Worm (Caenorhabditis elegans): Measurements from ENCODE around the gene cpg-9.

cpg-9 gene

DNA sequence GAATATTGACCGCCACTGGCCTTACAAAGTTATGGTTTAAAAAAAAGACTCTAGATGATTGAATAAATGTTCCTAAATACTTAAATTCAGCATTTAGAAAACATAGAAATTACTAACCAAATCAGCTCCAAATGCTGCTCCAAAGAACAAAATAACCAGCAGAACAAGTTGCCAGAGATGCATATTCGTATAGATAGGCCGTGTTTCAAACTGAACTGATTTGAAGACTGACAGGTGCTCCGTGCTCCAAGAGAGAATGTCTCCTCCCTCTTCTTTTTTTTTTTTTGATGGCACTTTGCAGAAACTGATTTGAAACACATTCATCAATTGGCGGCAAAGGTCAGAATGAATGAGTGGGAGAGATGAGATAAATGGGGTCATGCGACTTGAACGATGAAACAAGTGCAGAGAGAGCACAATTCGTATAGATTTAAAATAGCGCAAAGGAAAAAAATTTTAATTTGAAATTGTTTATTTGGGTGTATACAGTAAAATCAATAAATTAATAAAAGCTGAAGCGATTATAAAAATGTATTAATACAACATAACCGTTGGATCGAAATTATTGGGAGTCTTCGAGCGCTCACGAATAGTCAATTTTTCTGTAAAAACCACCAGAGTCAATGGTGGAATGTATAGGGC is at the start of gene cpg-9:
Gene cpg-9, minus strand, starts transcription at position 592 of the 642 bp plus-strand sequence.
- no peak for TF ChIP-seq unc-62 (GFP tag; optimal IDR thresholded peaks at IDR 0.05)

ce11 chrIV:3101208-3101607 is 31.2 kb upstream of the cpg-9 start:
- TF ChIP-seq unc-62 (GFP tag; optimal IDR thresholded peaks at IDR 0.05) = no peak

- no peak for TF ChIP-seq unc-62 (GFP tag; optimal IDR thresholded peaks at IDR 0.05)
Observed at ce11 chrIV:3097019-3097418, 27.0 kb upstream of the cpg-9 start.

DNA sequence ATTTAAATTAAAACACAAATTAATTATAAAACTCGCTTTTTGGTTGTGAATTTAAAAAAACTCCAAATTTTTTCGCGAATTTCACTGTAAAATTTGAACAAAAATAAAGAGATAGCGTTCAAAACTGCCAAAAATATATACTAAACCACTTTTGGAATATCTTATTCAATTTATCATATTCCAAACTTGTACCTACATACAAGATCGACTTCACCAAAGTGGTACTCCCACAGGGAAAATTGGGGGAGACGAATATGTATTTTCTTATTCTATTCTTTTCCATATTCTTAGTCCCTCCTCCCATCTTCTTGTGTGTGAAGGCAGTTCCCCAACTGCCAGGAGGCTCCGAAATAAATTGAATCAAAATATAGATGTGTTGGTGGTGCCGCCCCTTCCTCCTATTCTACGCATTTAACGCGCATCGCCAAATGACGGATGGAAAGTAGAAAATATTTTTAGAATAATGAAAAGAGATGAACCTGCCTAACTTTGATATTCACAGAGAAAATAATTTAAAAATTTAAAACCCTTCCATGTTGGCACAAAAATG is 26.1 kb upstream of the cpg-9 start:
- TF ChIP-seq unc-62 (GFP tag; optimal IDR thresholded peaks at IDR 0.05) = no peak

- no peak for TF ChIP-seq unc-62 (GFP tag; optimal IDR thresholded peaks at IDR 0.05)
Observed at ce11 chrIV:3092978-3093377, 23.0 kb upstream of the cpg-9 start.

DNA sequence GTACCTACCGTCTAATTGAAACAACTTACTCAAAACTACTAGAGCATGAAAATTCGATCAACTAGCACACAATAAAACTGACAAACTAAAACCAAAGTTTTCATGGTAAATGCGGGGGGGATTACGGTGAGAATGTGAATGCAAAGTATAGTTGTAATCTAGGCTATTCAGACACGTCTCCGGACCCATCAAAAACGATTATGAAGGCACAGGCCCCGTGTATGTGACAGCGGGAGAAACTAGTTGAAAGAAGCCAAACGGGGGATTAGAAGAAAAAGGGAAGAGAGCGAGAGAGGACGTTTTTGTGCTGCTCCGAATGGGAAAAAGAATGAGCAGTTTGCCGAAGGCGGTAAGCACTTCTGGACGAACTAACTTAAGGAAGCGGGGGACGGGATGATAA is 21.1 kb upstream of the cpg-9 start:
- no peak for TF ChIP-seq unc-62 (GFP tag; optimal IDR thresholded peaks at IDR 0.05)

DNA sequence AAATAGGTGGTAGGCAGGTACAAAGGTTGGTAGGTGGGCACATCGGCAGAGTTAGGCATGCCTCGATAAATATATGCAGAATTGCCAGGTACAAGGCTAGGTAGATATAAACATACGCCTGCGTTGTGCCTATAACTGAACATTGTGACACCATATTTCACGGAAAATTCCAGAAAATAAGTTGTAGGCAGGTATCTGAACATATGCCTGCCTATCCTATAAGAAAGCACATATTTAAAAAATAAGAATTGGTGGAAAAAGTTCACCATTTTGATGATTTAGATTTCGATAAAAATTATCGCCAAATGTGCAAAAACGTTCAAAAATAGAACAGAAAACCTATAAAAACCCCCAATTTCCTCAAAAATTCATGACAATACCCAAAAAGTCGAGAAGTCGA is 19.6 kb upstream of the cpg-9 start:
- no peak for TF ChIP-seq unc-62 (GFP tag; optimal IDR thresholded peaks at IDR 0.05)

DNA sequence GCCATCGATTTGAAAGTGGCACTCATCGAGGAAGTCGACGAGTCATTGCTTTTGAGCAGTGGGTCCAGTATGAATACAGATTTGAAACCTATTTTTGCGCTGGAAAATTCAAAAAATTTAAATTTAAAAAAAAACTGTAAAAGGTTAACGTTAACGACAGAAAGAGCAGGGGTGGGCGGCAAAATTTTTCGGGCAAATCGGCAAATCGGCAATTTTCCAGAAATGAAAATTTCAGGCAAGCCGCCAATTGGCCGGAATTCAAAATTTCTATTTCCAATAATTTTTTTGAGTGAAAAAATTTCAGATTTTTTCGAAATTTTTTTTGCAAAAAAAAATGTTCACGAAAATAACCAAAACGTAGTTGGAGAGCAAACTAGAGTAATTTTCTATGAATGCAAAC is 16.8 kb upstream of the cpg-9 start, which contains the start of gene Y67D8C.9:
Gene Y67D8C.9, minus strand, starts transcription at position 101 of the 400 bp plus-strand sequence.
- TF ChIP-seq unc-62 (GFP tag; optimal IDR thresholded peaks at IDR 0.05) = no peak

DNA sequence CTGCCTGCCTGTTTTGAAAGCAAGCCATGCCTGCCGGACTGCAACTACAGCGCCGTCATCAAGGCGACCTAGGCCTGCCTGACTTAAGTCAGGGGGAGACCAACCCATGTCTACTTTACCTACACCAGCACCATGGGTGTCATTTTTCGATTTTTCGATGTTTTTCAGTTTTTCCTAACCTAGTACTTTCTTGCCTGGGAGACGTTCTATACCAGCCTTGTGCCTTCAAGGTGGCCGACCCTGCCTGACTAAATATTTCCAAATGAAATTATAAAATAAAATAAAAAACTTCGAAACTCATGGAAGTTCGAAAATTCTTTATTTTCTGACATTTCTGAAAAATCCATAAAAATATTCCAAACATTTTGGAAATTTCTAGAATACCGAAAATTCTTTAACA is 6.8 kb upstream of the cpg-9 start:
- no peak for TF ChIP-seq unc-62 (GFP tag; optimal IDR thresholded peaks at IDR 0.05)

DNA sequence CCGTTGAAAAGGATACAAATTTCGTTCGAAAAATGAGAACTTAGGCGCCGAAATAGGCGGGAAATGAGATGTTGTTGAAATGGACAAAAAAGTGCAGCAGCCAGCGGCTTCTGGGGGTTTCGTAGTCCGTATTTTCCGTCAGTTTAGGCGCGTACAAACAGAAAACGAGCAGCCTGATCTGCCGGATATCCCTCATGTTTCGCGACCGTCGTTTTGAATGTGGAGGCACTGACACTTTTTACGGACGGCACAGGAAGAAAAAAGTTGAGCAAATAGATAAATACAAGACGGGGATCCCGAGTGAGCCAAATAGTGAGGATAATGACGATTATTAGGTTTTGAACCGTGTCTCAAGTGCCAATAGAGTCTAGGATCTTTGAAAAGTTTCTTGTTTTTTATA is 6.2 kb upstream of the cpg-9 start, which contains the start of gene Y67D8C.22:
Gene Y67D8C.22, minus strand, starts transcription at position 101 of the 400 bp plus-strand sequence.
- no peak for TF ChIP-seq unc-62 (GFP tag; optimal IDR thresholded peaks at IDR 0.05)

DNA sequence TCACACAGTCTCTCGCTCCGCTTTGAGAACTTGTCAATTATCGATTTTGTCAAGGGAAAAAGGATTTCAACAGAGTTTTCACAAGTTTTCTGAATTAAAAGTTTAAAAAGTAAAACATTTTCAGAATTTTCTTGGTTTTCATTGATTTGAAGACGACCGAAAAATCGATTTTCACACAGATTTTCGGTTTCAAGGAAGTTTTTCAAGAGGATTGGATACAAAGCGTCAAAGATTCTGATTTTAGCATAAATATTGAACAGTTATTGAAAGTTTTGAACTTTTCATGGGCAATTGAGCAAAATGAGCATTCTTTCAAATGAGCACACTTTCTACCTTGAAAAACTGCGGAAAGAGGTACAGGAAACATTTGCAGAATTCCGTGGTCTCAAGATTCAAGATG is 2.0 kb upstream of the cpg-9 start, which contains the start of gene Y67D8C.2:
Gene Y67D8C.2, plus strand, starts transcription at position 301 of the 400 bp plus-strand sequence.
- TF ChIP-seq unc-62 (GFP tag; optimal IDR thresholded peaks at IDR 0.05) = no peak

DNA sequence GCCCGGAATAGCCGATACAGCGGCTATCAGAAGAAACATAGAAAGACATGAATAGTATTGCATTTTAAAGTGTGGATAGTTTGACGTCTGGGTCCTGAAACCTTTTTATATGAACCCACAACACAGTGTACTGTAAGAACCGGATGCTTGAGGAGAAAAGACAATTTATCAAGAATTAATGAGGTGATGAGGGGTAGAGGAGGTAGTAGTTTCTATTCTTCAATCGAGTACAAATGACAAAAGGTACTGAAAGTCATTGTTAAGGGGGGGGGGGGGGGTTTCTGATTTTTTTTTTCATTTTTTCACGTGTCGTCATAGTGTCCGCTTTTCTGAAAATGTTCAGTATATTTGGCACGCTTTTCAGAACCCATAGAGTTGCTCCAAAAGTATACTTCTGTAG is 3.2 kb downstream of the cpg-9 start, which contains the start of gene Y67D8C.7:
Gene Y67D8C.7, minus strand, starts transcription at position 101 of the 400 bp plus-strand sequence.
- no peak for TF ChIP-seq unc-62 (GFP tag; optimal IDR thresholded peaks at IDR 0.05)

DNA sequence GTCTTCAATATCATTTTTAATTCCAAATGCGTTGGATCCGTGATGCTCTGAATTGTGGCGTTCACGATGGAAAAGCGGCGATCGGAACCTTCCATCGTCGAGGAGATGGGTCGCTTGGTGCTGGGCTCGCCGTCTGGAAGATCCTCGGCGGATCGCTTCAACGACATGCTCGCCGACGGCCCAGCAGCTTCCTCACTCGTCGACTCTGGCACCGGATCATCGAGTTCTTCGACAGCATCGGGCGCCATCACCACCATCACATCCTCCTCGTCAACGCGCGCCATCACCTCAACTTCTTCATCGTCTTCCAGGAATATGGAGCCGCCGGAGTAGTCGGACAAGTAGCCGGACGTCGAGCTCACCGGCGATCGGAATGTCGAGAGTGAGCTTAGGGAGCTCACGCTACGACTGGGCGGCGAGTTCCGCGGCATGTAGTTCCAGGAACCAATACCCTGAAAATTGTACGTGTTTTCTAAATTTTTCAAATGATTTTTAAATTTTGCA is 7.0 kb downstream of the cpg-9 start, which contains the start of gene Y67D8C.6:
Gene Y67D8C.6, minus strand, starts transcription at position 454 of the 504 bp plus-strand sequence.
- TF ChIP-seq unc-62 (GFP tag; optimal IDR thresholded peaks at IDR 0.05) = no peak

DNA sequence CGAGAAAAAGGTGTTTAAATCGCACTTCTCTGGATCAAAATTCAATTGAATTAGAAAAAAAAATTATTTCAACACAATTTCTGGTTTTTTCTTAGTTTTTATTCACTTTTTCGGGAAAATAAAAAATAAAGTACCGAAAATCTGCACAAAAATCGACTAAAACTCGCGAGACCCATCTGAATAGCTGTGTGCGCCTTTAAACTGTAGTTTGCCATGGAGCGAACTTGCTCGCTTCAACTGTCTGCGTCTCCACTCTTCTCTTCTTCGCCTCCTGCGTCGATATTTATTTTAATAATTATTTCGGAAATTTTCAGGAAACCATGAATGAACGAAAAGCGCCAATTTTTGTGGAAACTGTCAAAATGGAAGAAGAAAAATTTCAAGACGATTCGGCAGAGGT is 14.2 kb downstream of the cpg-9 start:
- no peak for TF ChIP-seq unc-62 (GFP tag; optimal IDR thresholded peaks at IDR 0.05)

DNA sequence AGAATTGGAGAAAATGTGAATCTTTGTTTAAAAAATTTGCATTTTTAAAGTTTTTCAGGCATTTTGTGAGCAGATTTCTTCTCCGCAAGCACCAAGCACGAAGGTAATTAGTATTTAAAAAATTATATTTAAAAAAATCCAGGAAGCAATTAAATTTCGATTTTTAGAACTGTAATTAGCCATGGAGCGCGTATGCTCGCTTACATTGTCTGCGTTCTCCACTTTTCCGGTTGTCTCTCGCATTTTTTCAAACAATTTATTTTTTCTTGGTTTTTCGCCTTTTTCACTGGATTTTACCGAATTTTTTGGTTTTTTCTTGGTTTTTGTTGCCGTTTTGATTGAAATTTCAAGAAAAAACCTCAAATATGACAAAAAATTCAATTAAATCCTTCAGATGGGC is 14.7 kb downstream of the cpg-9 start:
- no peak for TF ChIP-seq unc-62 (GFP tag; optimal IDR thresholded peaks at IDR 0.05)

DNA sequence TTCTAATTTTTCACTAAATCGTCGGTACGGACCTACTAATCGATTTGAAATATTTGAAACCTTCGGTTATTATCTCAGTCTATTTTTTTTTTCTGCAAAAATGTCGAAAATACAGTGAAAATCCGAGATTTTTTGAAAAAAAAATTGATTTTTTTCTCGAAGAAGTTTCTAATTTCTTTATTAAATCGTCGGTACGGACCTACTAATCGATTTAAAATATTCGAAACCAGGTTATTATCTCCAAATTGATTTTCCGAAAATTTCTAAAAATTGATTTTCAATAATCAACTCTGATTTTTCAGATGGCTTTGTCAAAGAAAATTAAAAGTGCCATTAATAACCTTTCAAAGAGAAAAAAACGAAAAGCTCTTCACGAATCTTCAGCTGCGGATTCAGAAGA is 16.6 kb downstream of the cpg-9 start, which contains the start of gene ivph-3:
Gene ivph-3, plus strand, starts transcription at position 301 of the 400 bp plus-strand sequence.
- TF ChIP-seq unc-62 (GFP tag; optimal IDR thresholded peaks at IDR 0.05) = no peak
